Fruit fly (Drosophila melanogaster): ENCODE results near the gene CG17475.
A peak's percentile ranks its signal among the peaks of the same experiment; 100 is the strongest.

DNA sequence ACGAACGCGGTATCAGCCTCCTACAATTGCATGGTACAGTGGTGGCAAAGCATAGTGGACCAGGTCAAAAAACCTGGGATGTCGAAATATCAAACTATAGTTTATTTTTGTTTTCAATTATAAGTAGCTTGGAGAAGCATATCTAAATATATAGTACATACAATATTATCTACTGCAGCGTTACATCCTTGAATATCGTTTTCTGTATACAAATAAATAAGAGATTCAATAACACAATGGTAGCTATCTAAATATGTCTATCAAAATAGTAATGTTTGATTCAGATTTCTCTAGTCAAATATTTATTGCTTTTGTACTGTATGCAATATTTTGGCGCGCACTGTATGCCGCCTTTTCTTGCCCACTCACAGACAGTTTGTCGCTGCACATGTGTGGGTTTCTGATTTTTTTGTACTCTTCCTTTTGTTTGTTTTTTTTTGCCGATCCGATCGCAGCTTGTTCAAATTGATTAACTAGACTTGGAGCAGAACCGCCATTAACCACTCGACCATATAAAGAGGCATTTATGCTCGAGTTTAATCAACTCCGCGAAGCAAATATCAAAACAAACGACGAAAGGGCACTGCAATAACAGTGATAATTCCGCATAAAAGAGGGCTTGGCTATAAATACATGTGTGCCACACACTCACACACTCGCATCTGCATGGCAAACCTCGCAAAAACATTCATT, 49.4 kb downstream of the CG17475 start:
- TF ChIP-seq gl (tag; optimal IDR thresholded peaks at IDR 0.05) (peak; percentile 89), CG10348 (GFP tag; IDR thresholded peaks at IDR 0.05) (peak; percentile 74), CG4496 (GFP tag; IDR thresholded peaks at IDR 0.05) (peak; percentile 96), rn (GFP tag; IDR thresholded peaks at IDR 0.05) (peak; percentile 92), Pif1B (GFP tag; optimal IDR thresholded peaks at IDR 0.05) (peak; percentile 95), CG15710 (tag; optimal IDR thresholded peaks at IDR 0.05) (peak; percentile 97), CG14655 (GFP tag; optimal IDR thresholded peaks at IDR 0.05) (peak; percentile 99), Snoo (tag; optimal IDR thresholded peaks at IDR 0.05) (peak; percentile 97), Pif1A (GFP tag; optimal IDR thresholded peaks at IDR 0.05) (peak; percentile 98), CG8159 (tag; optimal IDR thresholded peaks at IDR 0.05) (peak; percentile 98), CG8301 (tag; optimal IDR thresholded peaks at IDR 0.05) (peak; percentile 98), D1 (tag; optimal IDR thresholded peaks at IDR 0.05) (peak; percentile 99)
